Worm (Caenorhabditis elegans) whole organism, L4/young adult: Measurements from ENCODE around the gene clr-1.

Source experiments
- W03F9.2 ChIP-seq: fragments of 150-350 bp; optimal IDR thresholded peaks from 2 replicates; lab custom pipeline; 2014; ENCODE audit warnings: missing biosample characterization, missing genetic modification characterization
- dao-5 ChIP-seq: sonication (generic microtip); optimal IDR thresholded peaks from 2 replicates; lab custom pipeline; 2016; ENCODE audit warnings: missing genotype, missing genetic modification characterization, moderate library complexity, missing compliant biosample characterization
- him-1 ChIP-seq: sonication (generic microtip); optimal IDR thresholded peaks from 2 replicates; lab custom pipeline; 2016; ENCODE audit warnings: missing genotype, missing genetic modification reagents, missing genetic modification characterization, missing compliant biosample characterization

ce11 chrII:5514846-5515245 is 48.7 kb downstream of the clr-1 start, which contains the start of gene sahd-1:
- no peak for TF ChIP-seq him-1 (tag; lab: Kevin White, UChicago)
- no peak for TF ChIP-seq W03F9.2
- TF ChIP-seq dao-5 (tag; lab: Kevin White, UChicago): no peak
